Worm (Caenorhabditis elegans): ENCODE data around the gene Y119D3B.21.

DNA sequence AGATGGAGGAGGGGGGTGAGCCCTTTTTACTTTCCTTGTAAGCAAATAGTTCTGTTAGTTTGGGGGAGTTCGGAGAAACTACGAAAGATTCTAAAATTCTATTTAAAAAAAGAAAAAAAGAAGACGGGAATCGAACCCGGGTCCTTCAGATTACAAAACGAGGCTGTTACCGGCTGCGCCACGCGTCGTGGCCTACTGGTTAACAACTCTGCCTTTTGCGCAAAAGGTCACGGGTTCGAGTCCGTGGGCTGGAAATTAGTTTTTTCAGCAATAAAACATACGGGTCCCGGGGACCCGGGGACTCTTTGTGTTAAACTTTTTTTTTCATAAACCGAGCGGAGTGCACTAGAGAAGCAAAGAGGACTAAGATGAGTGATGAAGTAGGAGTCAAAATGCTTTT lies 16.4 kb downstream of the Y119D3B.21 start:
- no peak for TF ChIP-seq ets-4 (GFP tag; optimal IDR thresholded peaks at IDR 0.05)
- no peak for TF ChIP-seq ztf-18 (tag; optimal IDR thresholded peaks at IDR 0.05)
- TF ChIP-seq C17E4.6 (GFP tag; IDR thresholded peaks at IDR 0.05) = no peak
- no peak for TF ChIP-seq nhr-90 (tag; optimal IDR thresholded peaks at IDR 0.05)
- no peak for TF ChIP-seq dox-1 (GFP tag; IDR thresholded peaks at IDR 0.05)
- TF ChIP-seq nhr-179 (tag; optimal IDR thresholded peaks at IDR 0.05) = no peak
- no peak for TF ChIP-seq F23B12.7 (tag; optimal IDR thresholded peaks at IDR 0.05; ENCODE audit: insufficient read depth)
- no peak for TF ChIP-seq mes-4 (tag; optimal IDR thresholded peaks at IDR 0.05)
- TF ChIP-seq B0035.1 (tag; optimal IDR thresholded peaks at IDR 0.05) = no peak
- no peak for TF ChIP-seq T07F8.4 (tag; optimal IDR thresholded peaks at IDR 0.05)
- no peak for TF ChIP-seq die-1 (tag; optimal IDR thresholded peaks at IDR 0.05)
- no peak for TF ChIP-seq snpc-4 (GFP tag; optimal IDR thresholded peaks at IDR 0.05)
- no peak for TF ChIP-seq snpc-4 (tag; optimal IDR thresholded peaks at IDR 0.05)

Measured in whole organism, young adult.